Worm (Caenorhabditis elegans) whole organism, L4 larva: ENCODE data around the gene Y73B6BL.14.
A peak's percentile ranks its signal among the peaks of the same experiment; 100 is the strongest.

Source experiments
- D1046.2 ChIP-seq: fragments of 200-800 bp; sonication (Bioruptor generic); IDR thresholded peaks from 2 replicates; pipeline ENCODE4 v1.3.6; 2022; ENCODE audit warnings: missing genetic modification characterization, missing compliant biosample characterization
- F26F4.8 ChIP-seq: fragments of 200-800 bp; sonication (Bioruptor generic); conservative IDR thresholded peaks from 2 replicates; pipeline ENCODE4 v1.3.6; 2022; ENCODE audit warnings: missing genetic modification characterization, missing compliant biosample characterization
- F37D6.2 ChIP-seq: sonication (generic microtip); optimal IDR thresholded peaks from 2 replicates; lab custom pipeline; 2016; ENCODE audit warnings: mild to moderate bottlenecking, missing genetic modification characterization, missing compliant biosample characterization
- R02D3.7 ChIP-seq: fragments of 150-350 bp; sonication (generic microtip); optimal IDR thresholded peaks from 3 replicates; lab custom pipeline; 2014; ENCODE audit warnings: missing biosample characterization, missing genetic modification characterization
- T20F7.1 ChIP-seq: fragments of 200-800 bp; sonication (Bioruptor generic); optimal IDR thresholded peaks from 2 replicates; lab custom pipeline; 2018; ENCODE audit warnings: mild to moderate bottlenecking, missing genetic modification characterization, missing compliant biosample characterization
- Y105C5A.15 ChIP-seq: fragments of 200-800 bp; sonication (Bioruptor generic); IDR thresholded peaks from 2 replicates; pipeline ENCODE4 v1.3.6; 2022; ENCODE audit warnings: missing genetic modification characterization, missing compliant biosample characterization
- Y5F2A.4 ChIP-seq: fragments of 200-800 bp; sonication (Bioruptor generic); optimal IDR thresholded peaks from 2 replicates; lab custom pipeline; 2018; ENCODE audit warnings: mild to moderate bottlenecking, missing genetic modification characterization, missing compliant biosample characterization
- Y75B8A.6 ChIP-seq: fragments of 200-800 bp; sonication (Bioruptor generic); IDR thresholded peaks from 2 replicates; pipeline ENCODE4 v1.3.6; 2022; ENCODE audit warnings: missing genetic modification reagents, missing genetic modification characterization, missing compliant biosample characterization
- ZK546.5 ChIP-seq, 2 experiments: sonication (generic microtip); optimal IDR thresholded peaks; 2 replicates each; lab custom pipeline; 2017; ENCODE audit warnings: missing biosample characterization in 2 of 2, missing genetic modification characterization in 2 of 2
- aha-1 ChIP-seq: fragments of 150-350 bp; peaks from one replicate; lab custom pipeline; 2014; ENCODE audit warnings: missing biosample characterization, missing genetic modification characterization
- aly-2 ChIP-seq: sonication (generic microtip); optimal IDR thresholded peaks from 2 replicates; lab custom pipeline; 2018; ENCODE audit warnings: missing biosample characterization, missing genetic modification characterization
- ama-1 ChIP-seq: fragments of 150-350 bp; optimal IDR thresholded peaks from 2 replicates; lab custom pipeline; 2014; ENCODE audit warnings: inconsistent platforms, mixed read lengths
- arid-1 ChIP-seq: fragments of 200-800 bp; sonication (Bioruptor generic); conservative IDR thresholded peaks from 2 replicates; pipeline ENCODE4 v1.3.6; 2022; ENCODE audit warnings: missing genetic modification reagents, missing genetic modification characterization, missing compliant biosample characterization
- attf-4 ChIP-seq: sonication (generic microtip); optimal IDR thresholded peaks from 3 replicates; lab custom pipeline; 2017; ENCODE audit warnings: missing biosample characterization, missing genetic modification characterization
- ceh-28 ChIP-seq: fragments of 150-350 bp; optimal IDR thresholded peaks from 2 replicates; lab custom pipeline; 2014; ENCODE audit warnings: missing biosample characterization, missing genetic modification reagents, missing genetic modification characterization
- ceh-44 ChIP-seq: fragments of 200-800 bp; sonication (Bioruptor generic); IDR thresholded peaks from 2 replicates; pipeline ENCODE4 v1.3.6; 2022; ENCODE audit warnings: missing genetic modification reagents, missing genetic modification characterization, missing compliant biosample characterization
- daf-12 ChIP-seq: fragments of 150-350 bp; optimal IDR thresholded peaks from 2 replicates; lab custom pipeline; 2014; ENCODE audit warnings: missing biosample characterization, missing genetic modification reagents, missing genetic modification characterization
- daf-8 ChIP-seq: fragments of 200-800 bp; sonication (Bioruptor generic); IDR thresholded peaks from 2 replicates; pipeline ENCODE4 v1.3.6; 2022; ENCODE audit warnings: missing genetic modification characterization, missing compliant biosample characterization
- dmd-9 ChIP-seq: fragments of 200-800 bp; sonication (Bioruptor generic); IDR thresholded peaks from 2 replicates; pipeline ENCODE4 v1.3.6; 2022; ENCODE audit warnings: missing genetic modification reagents, missing genetic modification characterization, missing compliant biosample characterization
- dpl-1 ChIP-seq: fragments of 150-350 bp; optimal IDR thresholded peaks from 2 replicates; lab custom pipeline; 2014; ENCODE audit warnings: missing biosample characterization, missing genetic modification reagents, missing genetic modification characterization
- egl-27 ChIP-seq: sonication (generic microtip); optimal IDR thresholded peaks from 3 replicates; lab custom pipeline; 2017; ENCODE audit warnings: missing biosample characterization, missing genetic modification reagents, missing genetic modification characterization
- fkh-10 ChIP-seq: fragments of 150-350 bp; optimal IDR thresholded peaks from 2 replicates; lab custom pipeline; 2014; ENCODE audit warnings: missing biosample characterization, missing genetic modification reagents, missing genetic modification characterization
- hif-1 ChIP-seq, 2 experiments: sonication (generic microtip); optimal IDR thresholded peaks; 2 replicates each; lab custom pipeline; 2016 to 2017; ENCODE audit warnings: missing compliant biosample characterization in 2 of 2, missing genetic modification characterization in 2 of 2, missing genetic modification reagents in 2 of 2, missing genotype in 2 of 2, mild to moderate bottlenecking in 1 of 2
- hlh-11 ChIP-seq: fragments of 200-800 bp; sonication (Bioruptor generic); optimal IDR thresholded peaks from 2 replicates; lab custom pipeline; 2018; ENCODE audit warnings: mild to moderate bottlenecking, missing genetic modification characterization, missing compliant biosample characterization
- hlh-30 ChIP-seq: sonication (generic microtip); optimal IDR thresholded peaks from 2 replicates; lab custom pipeline; 2017; ENCODE audit warnings: antibody characterized with exemption, mild to moderate bottlenecking, missing genetic modification characterization, missing compliant biosample characterization; ENCODE audit not compliant: insufficient read depth
- lin-1 ChIP-seq: fragments of 200-800 bp; sonication (Bioruptor generic); IDR thresholded peaks from 2 replicates; pipeline ENCODE4 v1.3.6; 2022; ENCODE audit warnings: missing genetic modification reagents, missing genetic modification characterization, missing compliant biosample characterization
- lin-38 ChIP-seq: fragments of 200-800 bp; sonication (Bioruptor generic); IDR thresholded peaks from 2 replicates; pipeline ENCODE4 v1.3.6; 2022; ENCODE audit warnings: missing genetic modification reagents, missing genetic modification characterization, missing compliant biosample characterization
- lir-3 ChIP-seq: sonication (generic microtip); optimal IDR thresholded peaks from 2 replicates; lab custom pipeline; 2016; ENCODE audit warnings: mild to moderate bottlenecking, missing genetic modification characterization, missing compliant biosample characterization
- madf-5 ChIP-seq, 2 experiments: fragments of 200-800 bp; sonication (Bioruptor generic); IDR thresholded peaks; 2 replicates each; pipeline ENCODE4 v1.3.6; 2022; ENCODE audit warnings: missing compliant biosample characterization in 2 of 2, missing genetic modification characterization in 2 of 2
- madf-9 ChIP-seq: fragments of 200-800 bp; sonication (Bioruptor generic); conservative IDR thresholded peaks from 2 replicates; pipeline ENCODE4 v1.3.6; 2022; ENCODE audit warnings: missing genetic modification reagents, missing genetic modification characterization, missing compliant biosample characterization
- mdl-1 ChIP-seq, 2 experiments: fragments of 150-350 bp in 1 of 2; sonication (generic microtip) in 1 of 2; optimal IDR thresholded peaks; 2 replicates each; lab custom pipeline; 2014 to 2017; ENCODE audit warnings: missing biosample characterization in 2 of 2, missing genetic modification characterization in 2 of 2
- mes-2 ChIP-seq: sonication (generic microtip); optimal IDR thresholded peaks from 2 replicates; lab custom pipeline; 2016; ENCODE audit warnings: missing genotype, mild to moderate bottlenecking, missing genetic modification characterization, missing compliant biosample characterization; ENCODE audit not compliant: poor library complexity, severe bottlenecking
- nhr-10 ChIP-seq: fragments of 150-350 bp; optimal IDR thresholded peaks from 2 replicates; lab custom pipeline; 2014; ENCODE audit warnings: missing biosample characterization, missing genetic modification characterization
- nhr-102 ChIP-seq: sonication (generic microtip); optimal IDR thresholded peaks from 2 replicates; lab custom pipeline; 2016; ENCODE audit warnings: mild to moderate bottlenecking, missing genetic modification characterization, moderate library complexity, missing compliant biosample characterization
- nhr-11 ChIP-seq: fragments of 150-350 bp; optimal IDR thresholded peaks from 2 replicates; lab custom pipeline; 2014; ENCODE audit warnings: missing biosample characterization, missing genetic modification characterization
- nhr-111 ChIP-seq: fragments of 200-800 bp; sonication (Bioruptor generic); optimal IDR thresholded peaks from 2 replicates; lab custom pipeline; 2018; ENCODE audit warnings: mild to moderate bottlenecking, missing genetic modification characterization, missing compliant biosample characterization
- nhr-237 ChIP-seq: sonication (generic microtip); optimal IDR thresholded peaks from 2 replicates; lab custom pipeline; 2017; ENCODE audit warnings: missing biosample characterization, missing genetic modification characterization
- nhr-6 ChIP-seq: fragments of 150-350 bp; optimal IDR thresholded peaks from 2 replicates; lab custom pipeline; 2014; ENCODE audit warnings: missing biosample characterization, missing genetic modification characterization
- pqm-1 ChIP-seq: sonication (generic microtip); optimal IDR thresholded peaks from 2 replicates; lab custom pipeline; 2017; ENCODE audit warnings: missing biosample characterization, missing genetic modification characterization
- saeg-2 ChIP-seq: fragments of 200-800 bp; sonication (Bioruptor generic); IDR thresholded peaks from 2 replicates; pipeline ENCODE4 v1.3.6; 2022; ENCODE audit warnings: missing genetic modification reagents, missing genetic modification characterization, missing compliant biosample characterization
- skn-1 ChIP-seq: fragments of 150-350 bp; optimal IDR thresholded peaks from 2 replicates; lab custom pipeline; 2014; ENCODE audit warnings: missing biosample characterization, missing genetic modification characterization
- snpc-4 ChIP-seq: fragments of 150-350 bp; optimal IDR thresholded peaks from 2 replicates; lab custom pipeline; 2014; ENCODE audit warnings: missing biosample characterization, missing genetic modification characterization
- spr-3 ChIP-seq: fragments of 200-800 bp; sonication (Bioruptor generic); optimal IDR thresholded peaks from 2 replicates; lab custom pipeline; 2018; ENCODE audit warnings: mild to moderate bottlenecking, missing genetic modification characterization, missing compliant biosample characterization
- tag-97 ChIP-seq: fragments of 200-800 bp; sonication (Bioruptor generic); IDR thresholded peaks from 2 replicates; pipeline ENCODE4 v1.3.6; 2022; ENCODE audit warnings: missing genetic modification characterization, missing compliant biosample characterization
- unc-62 ChIP-seq, 3 experiments: fragments of 150-350 bp in 1 of 3; sonication (generic microtip); optimal IDR thresholded peaks in 2 of 3; peaks in 1 of 3; 1 replicate in 1 of 3; 2 replicates in 2 of 3; lab custom pipeline; 2014 to 2017; ENCODE audit warnings: missing biosample characterization in 3 of 3, missing genetic modification characterization in 3 of 3, missing genetic modification reagents in 3 of 3, missing genotype in 1 of 3
- ztf-11 ChIP-seq: fragments of 150-350 bp; optimal IDR thresholded peaks from 2 replicates; lab custom pipeline; 2014; ENCODE audit warnings: missing biosample characterization, missing genetic modification characterization
- ztf-7 ChIP-seq: fragments of 150-350 bp; optimal IDR thresholded peaks from 2 replicates; lab custom pipeline; 2014; ENCODE audit warnings: missing biosample characterization, missing genetic modification characterization

The Y73B6BL.14 gene

ce11 chrIV:6327363-6328015, 15.3 kb downstream of the Y73B6BL.14 start (continued):
- TF ChIP-seq ZK546.5 (tag; optimal IDR thresholded peaks at IDR 0.05; lab: Kevin White, UChicago) (no peak), ceh-28 (tag; lab: Kevin White, UChicago) (peak; percentile 69), madf-9 (GFP tag; lab: Robert Waterston, UW) (no peak), ceh-44 (GFP tag; lab: Robert Waterston, UW) (no peak), D1046.2 (no peak), saeg-2 (GFP tag; lab: Robert Waterston, UW) (no peak), dmd-9 (GFP tag; lab: Robert Waterston, UW) (no peak), lir-3 (tag; lab: Kevin White, UChicago) (no peak), ztf-11 (tag; lab: Kevin White, UChicago) (no peak), ama-1 (no peak), madf-5 (GFP tag; IDR thresholded peaks at IDR 0.05; lab: Robert Waterston, UW) (no peak), aha-1 (tag; lab: Kevin White, UChicago) (no peak), Y105C5A.15 (GFP tag; lab: Robert Waterston, UW) (no peak), R02D3.7 (tag; lab: Kevin White, UChicago) (no peak), F26F4.8 (no peak), arid-1 (GFP tag; lab: Robert Waterston, UW) (no peak), dpl-1 (peak; percentile 17), nhr-6 (no peak), hlh-30 (tag; lab: Kevin White, UChicago) (no peak), nhr-10 (tag; lab: Kevin White, UChicago) (no peak), nhr-237 (tag; lab: Kevin White, UChicago) (no peak), egl-27 (tag; lab: Kevin White, UChicago) (no peak), tag-97 (GFP tag; lab: Robert Waterston, UW) (no peak), hlh-11 (peak; percentile 46), nhr-11 (no peak), spr-3 (GFP tag; lab: Kevin White, UChicago) (no peak), lin-1 (no peak), daf-12 (tag; lab: Kevin White, UChicago) (no peak), Y75B8A.6 (GFP tag; lab: Robert Waterston, UW) (no peak), ztf-7 (tag; lab: Kevin White, UChicago) (no peak), fkh-10 (GFP tag; lab: Kevin White, UChicago) (no peak), nhr-111 (no peak), mdl-1 (tag; optimal IDR thresholded peaks at IDR 0.05; lab: Kevin White, UChicago) (no peak), lin-38 (GFP tag; lab: Robert Waterston, UW) (peak; percentile 51), pqm-1 (tag; lab: Kevin White, UChicago) (peak; percentile 40), snpc-4 (no peak), aly-2 (tag; lab: Kevin White, UChicago) (no peak), skn-1 (tag; lab: Kevin White, UChicago) (no peak), attf-4 (tag; lab: Kevin White, UChicago) (no peak), T20F7.1 (GFP tag; lab: Kevin White, UChicago) (peak; percentile 17), F37D6.2 (tag; lab: Kevin White, UChicago) (no peak), daf-8 (GFP tag; lab: Robert Waterston, UW) (no peak), Y5F2A.4 (GFP tag; lab: Kevin White, UChicago) (no peak)
- TF ChIP-seq, all 104 proteins: peak for 13

ce11 chrIV:6326448-6326847, 16.3 kb downstream of the Y73B6BL.14 start, which contains the start of gene lsm-8:
Gene lsm-8 (plus strand): TSS chrIV:6326526.
- TF ChIP-seq nhr-102 (tag; lab: Kevin White, UChicago) (no peak), fkh-10 (GFP tag; lab: Kevin White, UChicago) (no peak), nhr-11 (no peak), unc-62 (GFP tag; optimal IDR thresholded peaks at IDR 0.05 in 1 of 2; lab: Kevin White, UChicago) (no peak), unc-62 (tag; optimal IDR thresholded peaks at IDR 0.05; lab: Kevin White, UChicago) (no peak), mes-2 (peak; percentile 15), hif-1 (tag; optimal IDR thresholded peaks at IDR 0.05; lab: Kevin White, UChicago) (no peak), saeg-2 (GFP tag; lab: Robert Waterston, UW) (no peak), arid-1 (GFP tag; lab: Robert Waterston, UW) (no peak)
